Worm (Caenorhabditis elegans) whole organism, L4 larva: ENCODE measurements around the gene F38E1.10.

Experiments
- F49E8.2 ChIP-seq: sonication (generic microtip); optimal IDR thresholded peaks from 2 replicates; lab custom pipeline; 2016; ENCODE audit warnings: missing compliant biosample characterization, mild to moderate bottlenecking, missing genetic modification characterization, borderline replicate concordance
- Y105C5A.15 ChIP-seq: fragments of 200-800 bp; sonication (Bioruptor generic); IDR thresholded peaks from 2 replicates; pipeline ENCODE4 v1.3.6; 2022; ENCODE audit warnings: missing genetic modification characterization, missing compliant biosample characterization
- aly-2 ChIP-seq: sonication (generic microtip); optimal IDR thresholded peaks from 2 replicates; lab custom pipeline; 2018; ENCODE audit warnings: missing biosample characterization, missing genetic modification characterization
- arid-1 ChIP-seq: fragments of 200-800 bp; sonication (Bioruptor generic); conservative IDR thresholded peaks from 2 replicates; pipeline ENCODE4 v1.3.6; 2022; ENCODE audit warnings: missing genetic modification reagents, missing genetic modification characterization, missing compliant biosample characterization
- ceh-28 ChIP-seq: fragments of 150-350 bp; optimal IDR thresholded peaks from 2 replicates; lab custom pipeline; 2014; ENCODE audit warnings: missing biosample characterization, missing genetic modification reagents, missing genetic modification characterization
- cey-2 ChIP-seq: sonication (generic microtip); optimal IDR thresholded peaks from 3 replicates; lab custom pipeline; 2017; ENCODE audit warnings: missing genetic modification characterization, mild to moderate bottlenecking, missing compliant biosample characterization, antibody characterized with exemption, borderline replicate concordance; ENCODE audit not compliant: insufficient read depth
- dpl-1 ChIP-seq: fragments of 150-350 bp; optimal IDR thresholded peaks from 2 replicates; lab custom pipeline; 2014; ENCODE audit warnings: missing biosample characterization, missing genetic modification reagents, missing genetic modification characterization
- egl-27 ChIP-seq: sonication (generic microtip); optimal IDR thresholded peaks from 3 replicates; lab custom pipeline; 2017; ENCODE audit warnings: missing biosample characterization, missing genetic modification reagents, missing genetic modification characterization
- egl-43 ChIP-seq: fragments of 200-800 bp; sonication (Bioruptor generic); IDR thresholded peaks from 2 replicates; pipeline ENCODE4 v1.3.6; 2022; ENCODE audit warnings: missing genetic modification reagents, missing genetic modification characterization, missing compliant biosample characterization
- fos-1 ChIP-seq: fragments of 150-350 bp; optimal IDR thresholded peaks from 2 replicates; lab custom pipeline; 2014; ENCODE audit warnings: missing biosample characterization, missing genetic modification characterization
- gei-8 ChIP-seq: fragments of 200-800 bp; sonication (Bioruptor generic); optimal IDR thresholded peaks from 2 replicates; lab custom pipeline; 2018; ENCODE audit warnings: mild to moderate bottlenecking, missing genetic modification characterization, missing compliant biosample characterization
- hlh-11 ChIP-seq: fragments of 200-800 bp; sonication (Bioruptor generic); optimal IDR thresholded peaks from 2 replicates; lab custom pipeline; 2018; ENCODE audit warnings: mild to moderate bottlenecking, missing genetic modification characterization, missing compliant biosample characterization
- lin-1 ChIP-seq: fragments of 200-800 bp; sonication (Bioruptor generic); IDR thresholded peaks from 2 replicates; pipeline ENCODE4 v1.3.6; 2022; ENCODE audit warnings: missing genetic modification reagents, missing genetic modification characterization, missing compliant biosample characterization
- lin-15B ChIP-seq: fragments of 150-350 bp; sonication (generic microtip); optimal IDR thresholded peaks from 3 replicates; lab custom pipeline; 2014; ENCODE audit warnings: missing biosample characterization, missing genetic modification characterization
- lin-29 ChIP-seq: fragments of 200-800 bp; sonication (Bioruptor generic); IDR thresholded peaks from 2 replicates; pipeline ENCODE4 v1.3.6; 2022; ENCODE audit warnings: missing genetic modification reagents, missing genetic modification characterization, missing compliant biosample characterization
- lin-38 ChIP-seq: fragments of 200-800 bp; sonication (Bioruptor generic); IDR thresholded peaks from 2 replicates; pipeline ENCODE4 v1.3.6; 2022; ENCODE audit warnings: missing genetic modification reagents, missing genetic modification characterization, missing compliant biosample characterization
- lin-39 ChIP-seq: fragments of 150-350 bp; optimal IDR thresholded peaks from 2 replicates; lab custom pipeline; 2014; ENCODE audit warnings: missing biosample characterization, missing genetic modification reagents, missing genetic modification characterization
- lir-3 ChIP-seq: sonication (generic microtip); optimal IDR thresholded peaks from 2 replicates; lab custom pipeline; 2016; ENCODE audit warnings: mild to moderate bottlenecking, missing genetic modification characterization, missing compliant biosample characterization
- madf-5 ChIP-seq, 2 experiments: fragments of 200-800 bp; sonication (Bioruptor generic); IDR thresholded peaks; 2 replicates each; pipeline ENCODE4 v1.3.6; 2022; ENCODE audit warnings: missing compliant biosample characterization in 2 of 2, missing genetic modification characterization in 2 of 2
- madf-9 ChIP-seq: fragments of 200-800 bp; sonication (Bioruptor generic); conservative IDR thresholded peaks from 2 replicates; pipeline ENCODE4 v1.3.6; 2022; ENCODE audit warnings: missing genetic modification reagents, missing genetic modification characterization, missing compliant biosample characterization
- mes-2 ChIP-seq: sonication (generic microtip); optimal IDR thresholded peaks from 2 replicates; lab custom pipeline; 2016; ENCODE audit warnings: missing genotype, mild to moderate bottlenecking, missing genetic modification characterization, missing compliant biosample characterization; ENCODE audit not compliant: poor library complexity, severe bottlenecking
- mxl-2 ChIP-seq: fragments of 200-800 bp; sonication (Bioruptor generic); conservative IDR thresholded peaks from 2 replicates; pipeline ENCODE4 v1.3.6; 2022; ENCODE audit warnings: missing genetic modification reagents, missing genetic modification characterization, missing compliant biosample characterization
- nhr-10 ChIP-seq: fragments of 150-350 bp; optimal IDR thresholded peaks from 2 replicates; lab custom pipeline; 2014; ENCODE audit warnings: missing biosample characterization, missing genetic modification characterization
- nhr-102 ChIP-seq: sonication (generic microtip); optimal IDR thresholded peaks from 2 replicates; lab custom pipeline; 2016; ENCODE audit warnings: mild to moderate bottlenecking, missing genetic modification characterization, moderate library complexity, missing compliant biosample characterization
- nhr-111 ChIP-seq: fragments of 200-800 bp; sonication (Bioruptor generic); optimal IDR thresholded peaks from 2 replicates; lab custom pipeline; 2018; ENCODE audit warnings: mild to moderate bottlenecking, missing genetic modification characterization, missing compliant biosample characterization
- nhr-237 ChIP-seq: sonication (generic microtip); optimal IDR thresholded peaks from 2 replicates; lab custom pipeline; 2017; ENCODE audit warnings: missing biosample characterization, missing genetic modification characterization
- nhr-28 ChIP-seq: fragments of 150-350 bp; optimal IDR thresholded peaks from 2 replicates; lab custom pipeline; 2014; ENCODE audit warnings: missing biosample characterization, missing genetic modification characterization
- nhr-41 ChIP-seq: fragments of 200-800 bp; sonication (Bioruptor generic); IDR thresholded peaks from 2 replicates; pipeline ENCODE4 v1.3.6; 2022; ENCODE audit warnings: missing genetic modification reagents, missing genetic modification characterization, missing compliant biosample characterization
- nhr-48 ChIP-seq: sonication (generic microtip); optimal IDR thresholded peaks from 2 replicates; lab custom pipeline; 2016; ENCODE audit warnings: mild to moderate bottlenecking, missing genetic modification characterization, missing compliant biosample characterization
- nhr-6 ChIP-seq: fragments of 150-350 bp; optimal IDR thresholded peaks from 2 replicates; lab custom pipeline; 2014; ENCODE audit warnings: missing biosample characterization, missing genetic modification characterization
- nhr-76 ChIP-seq: fragments of 150-350 bp; optimal IDR thresholded peaks from 2 replicates; lab custom pipeline; 2014; ENCODE audit warnings: missing biosample characterization, missing genetic modification characterization
- nhr-77 ChIP-seq: fragments of 150-350 bp; optimal IDR thresholded peaks from 2 replicates; lab custom pipeline; 2014; ENCODE audit warnings: missing biosample characterization, missing genetic modification characterization
- php-3 ChIP-seq: fragments of 200-800 bp; sonication (Bioruptor generic); IDR thresholded peaks from 2 replicates; pipeline ENCODE4 v1.3.6; 2022; ENCODE audit warnings: missing genetic modification reagents, missing genetic modification characterization, missing compliant biosample characterization
- pqm-1 ChIP-seq: sonication (generic microtip); optimal IDR thresholded peaks from 2 replicates; lab custom pipeline; 2017; ENCODE audit warnings: missing biosample characterization, missing genetic modification characterization
- saeg-2 ChIP-seq: fragments of 200-800 bp; sonication (Bioruptor generic); IDR thresholded peaks from 2 replicates; pipeline ENCODE4 v1.3.6; 2022; ENCODE audit warnings: missing genetic modification reagents, missing genetic modification characterization, missing compliant biosample characterization
- set-16 ChIP-seq: fragments of 200-800 bp; sonication (Bioruptor generic); IDR thresholded peaks from 2 replicates; pipeline ENCODE4 v1.3.6; 2022; ENCODE audit warnings: missing genetic modification reagents, missing genetic modification characterization, missing compliant biosample characterization
- snpc-1.2 ChIP-seq: fragments of 200-800 bp; sonication (Bioruptor generic); IDR thresholded peaks from 2 replicates; pipeline ENCODE4 v1.3.6; 2022; ENCODE audit warnings: missing genetic modification reagents, missing genetic modification characterization, missing compliant biosample characterization
- snpc-4 ChIP-seq: fragments of 150-350 bp; optimal IDR thresholded peaks from 2 replicates; lab custom pipeline; 2014; ENCODE audit warnings: missing biosample characterization, missing genetic modification characterization
- spr-1 ChIP-seq: sonication (generic microtip); optimal IDR thresholded peaks from 2 replicates; lab custom pipeline; 2016; ENCODE audit warnings: mild to moderate bottlenecking, missing genetic modification characterization, missing compliant biosample characterization
- spr-3 ChIP-seq: fragments of 200-800 bp; sonication (Bioruptor generic); optimal IDR thresholded peaks from 2 replicates; lab custom pipeline; 2018; ENCODE audit warnings: mild to moderate bottlenecking, missing genetic modification characterization, missing compliant biosample characterization
- unc-130 ChIP-seq: sonication (generic microtip); optimal IDR thresholded peaks from 2 replicates; lab custom pipeline; 2016; ENCODE audit warnings: missing genetic modification reagents, missing genetic modification characterization, missing compliant biosample characterization
- unc-39 ChIP-seq: sonication (generic microtip); optimal IDR thresholded peaks from 2 replicates; lab custom pipeline; 2017; ENCODE audit warnings: missing biosample characterization, missing genetic modification characterization
- unc-62 ChIP-seq, 3 experiments: fragments of 150-350 bp in 1 of 3; sonication (generic microtip); optimal IDR thresholded peaks in 2 of 3; peaks in 1 of 3; 1 replicate in 1 of 3; 2 replicates in 2 of 3; lab custom pipeline; 2014 to 2017; ENCODE audit warnings: missing biosample characterization in 3 of 3, missing genetic modification characterization in 3 of 3, missing genetic modification reagents in 3 of 3, missing genotype in 1 of 3
- vab-7 ChIP-seq: fragments of 200-800 bp; sonication (Bioruptor generic); IDR thresholded peaks from 2 replicates; pipeline ENCODE4 v1.3.6; 2022; ENCODE audit warnings: missing genetic modification reagents, missing genetic modification characterization, missing compliant biosample characterization
- zfp-2 ChIP-seq: sonication (generic microtip); optimal IDR thresholded peaks from 2 replicates; lab custom pipeline; 2016; ENCODE audit warnings: mild to moderate bottlenecking, missing genetic modification characterization, missing compliant biosample characterization
- zip-2 ChIP-seq: fragments of 150-350 bp; optimal IDR thresholded peaks from 2 replicates; lab custom pipeline; 2014; ENCODE audit warnings: missing biosample characterization, missing genetic modification characterization
- ztf-11 ChIP-seq: fragments of 150-350 bp; optimal IDR thresholded peaks from 2 replicates; lab custom pipeline; 2014; ENCODE audit warnings: missing biosample characterization, missing genetic modification characterization

Gene F38E1.10

DNA sequence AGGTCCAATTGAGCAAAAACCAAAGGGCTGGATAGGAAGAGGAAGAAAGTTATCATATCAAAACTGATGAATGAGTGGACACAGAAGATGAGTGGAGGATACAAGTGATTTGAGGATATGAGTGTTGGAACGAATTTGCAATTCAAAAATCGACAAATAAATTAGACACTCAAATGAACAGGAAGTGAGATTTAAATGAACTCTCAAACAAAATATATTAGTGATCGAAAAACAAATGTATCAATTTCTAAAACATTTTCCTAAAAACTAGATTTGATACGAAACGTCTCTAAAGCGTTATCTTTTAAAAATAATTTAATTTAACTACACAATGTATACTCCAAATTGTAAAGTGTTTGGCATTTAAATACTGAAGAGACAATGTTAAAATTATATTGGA is at the start of gene F38E1.10:
Gene F38E1.10 (minus strand): TSS at position 101 of the 400 bp plus-strand sequence.
- TF ChIP-seq egl-43 (no peak), unc-62 (GFP tag; optimal IDR thresholded peaks at IDR 0.05 in 1 of 2; lab: Kevin White, UChicago) (peak in 1 of 2 experiments; percentile 6), unc-62 (tag; optimal IDR thresholded peaks at IDR 0.05; lab: Kevin White, UChicago) (no peak)

DNA sequence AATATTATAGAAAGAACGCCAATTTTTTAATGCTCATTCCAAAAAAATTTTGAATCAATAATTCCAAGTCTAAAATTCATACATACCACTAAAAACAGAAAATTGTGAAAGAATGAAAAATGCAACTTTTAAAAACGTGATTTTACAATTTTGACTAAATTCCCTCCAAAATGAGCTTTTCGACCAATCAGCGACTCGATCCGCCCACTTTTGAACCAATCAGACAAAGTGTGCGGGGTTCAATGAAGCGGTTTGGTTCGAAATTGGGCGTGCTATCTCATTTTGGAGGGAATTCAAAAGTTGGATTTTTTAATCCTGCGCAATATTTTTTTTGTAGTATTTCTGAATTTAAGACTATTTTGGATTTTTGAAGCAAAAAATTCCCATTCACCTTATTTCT is 42.0 kb upstream of the F38E1.10 start:
- TF ChIP-seq Y105C5A.15 (no peak), nhr-6 (tag; lab: Kevin White, UChicago) (no peak), pqm-1 (no peak), arid-1 (GFP tag; lab: Robert Waterston, UW) (no peak), nhr-237 (tag; lab: Kevin White, UChicago) (no peak), nhr-77 (tag; lab: Kevin White, UChicago) (no peak), cey-2 (tag; lab: Kevin White, UChicago) (no peak), lin-1 (GFP tag; lab: Robert Waterston, UW) (no peak), hlh-11 (no peak), nhr-41 (GFP tag; lab: Robert Waterston, UW) (no peak), mes-2 (no peak), lin-39 (tag; lab: Kevin White, UChicago) (no peak), lin-29 (GFP tag; lab: Robert Waterston, UW) (no peak), saeg-2 (GFP tag; lab: Robert Waterston, UW) (no peak), lir-3 (tag; lab: Kevin White, UChicago) (no peak), lin-15B (tag; lab: Kevin White, UChicago) (no peak), spr-1 (tag; lab: Kevin White, UChicago) (no peak), dpl-1 (GFP tag; lab: Kevin White, UChicago) (no peak)

DNA sequence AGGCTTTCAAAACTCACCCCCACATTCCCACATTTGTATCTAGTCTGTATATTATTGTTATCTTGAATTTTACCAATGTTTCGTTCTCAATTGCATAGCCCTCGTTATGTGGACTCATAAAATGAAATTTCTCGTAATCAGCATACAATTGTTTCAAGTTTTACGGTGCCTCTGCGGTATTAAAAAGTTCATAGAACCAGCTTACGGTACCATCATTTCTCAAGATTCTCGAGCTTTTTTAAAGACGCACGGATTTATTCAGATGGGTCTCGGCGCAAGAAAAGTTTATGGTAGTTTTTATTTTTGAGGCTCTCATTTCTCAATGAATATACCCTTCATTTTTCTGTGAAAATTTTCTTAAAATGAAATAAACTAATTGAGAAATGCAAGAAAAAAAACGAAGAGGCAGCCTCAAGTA is 39.8 kb upstream of the F38E1.10 start:
- TF ChIP-seq spr-3 (GFP tag; lab: Kevin White, UChicago) (peak; percentile 42), fos-1 (tag; lab: Kevin White, UChicago) (no peak), zfp-2 (tag; lab: Kevin White, UChicago) (no peak), nhr-102 (peak; percentile 38), zip-2 (no peak), madf-9 (GFP tag; lab: Robert Waterston, UW) (no peak), nhr-28 (tag; lab: Kevin White, UChicago) (no peak), mxl-2 (GFP tag; lab: Robert Waterston, UW) (no peak), lin-38 (GFP tag; lab: Robert Waterston, UW) (peak; percentile 70), ztf-11 (tag; lab: Kevin White, UChicago) (no peak), nhr-111 (no peak), vab-7 (GFP tag; lab: Robert Waterston, UW) (no peak), nhr-10 (tag; lab: Kevin White, UChicago) (no peak), nhr-76 (tag; lab: Kevin White, UChicago) (no peak), arid-1 (GFP tag; lab: Robert Waterston, UW) (no peak), madf-5 (GFP tag; IDR thresholded peaks at IDR 0.05; lab: Robert Waterston, UW) (no peak), set-16 (GFP tag; lab: Robert Waterston, UW) (no peak), gei-8 (GFP tag; lab: Kevin White, UChicago) (no peak), egl-27 (tag; lab: Kevin White, UChicago) (no peak), php-3 (GFP tag; lab: Robert Waterston, UW) (0 out of 2 replicates have a peak, but pooled peaks have one; percentile 5), snpc-4 (no peak), snpc-1.2 (GFP tag; lab: Robert Waterston, UW) (peak; percentile 58; the same call in 1 of the 2 replicates), unc-39 (tag; lab: Kevin White, UChicago) (no peak), aly-2 (tag; lab: Kevin White, UChicago) (no peak), ceh-28 (tag; lab: Kevin White, UChicago) (no peak), F49E8.2 (tag; lab: Kevin White, UChicago) (peak; percentile 78), nhr-48 (peak; percentile 29), unc-130 (GFP tag; lab: Kevin White, UChicago) (peak; percentile 37)
- TF ChIP-seq, all 104 proteins: peak for 8
